Fruit fly (Drosophila melanogaster): ENCODE measurements around the gene CG2120.

DNA sequence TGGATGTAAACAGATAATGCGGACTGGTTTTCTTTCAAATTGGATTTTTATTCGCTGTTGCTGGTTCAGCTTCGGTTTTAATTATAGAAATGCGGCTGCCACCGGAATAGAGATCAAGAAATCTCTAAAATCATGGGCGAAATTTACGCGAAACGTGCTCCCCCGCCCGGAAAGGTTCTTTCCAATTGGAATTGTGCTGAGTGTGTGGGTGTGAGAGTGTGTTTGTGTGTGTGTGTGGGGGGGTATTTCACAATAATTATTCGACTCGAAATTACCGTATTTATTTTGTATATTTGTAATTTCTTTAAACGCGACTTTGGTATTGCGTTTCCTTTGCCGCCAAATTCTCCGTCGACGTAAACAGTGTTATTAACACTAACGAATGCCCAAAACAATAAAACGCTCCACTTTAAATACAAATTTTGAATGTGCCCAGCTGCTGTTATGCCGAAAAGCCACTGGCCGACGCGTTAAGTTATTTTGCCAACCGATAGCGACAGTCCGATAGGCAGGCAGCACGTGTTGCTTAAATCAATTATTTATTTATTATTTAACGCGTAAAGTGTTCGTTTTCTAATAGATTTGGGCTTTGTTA, 19.8 kb upstream of the CG2120 start, which contains the start of gene Gclc:
- TF ChIP-seq h (optimal IDR thresholded peaks at IDR 0.05): no peak
- no peak for TF ChIP-seq Myc (optimal IDR thresholded peaks at IDR 0.05)
